Worm (Caenorhabditis elegans): ENCODE results near the gene sre-16.
A peak's percentile ranks its signal among the peaks of the same experiment; 100 is the strongest.

The sre-16 gene

ce11 chrIV:12270392-12270791 is 34.5 kb upstream of the sre-16 start, which contains the start of gene C42C1.3:
TSS of gene C42C1.3 (minus strand) at chrIV:12270492.
- no peak for TF ChIP-seq sea-1 (GFP tag; conservative IDR thresholded peaks at IDR 0.05)

- TF ChIP-seq F13C5.2 (tag; optimal IDR thresholded peaks at IDR 0.05) (peak; percentile 34), tra-4 (tag; optimal IDR thresholded peaks at IDR 0.05) (no peak)
These were observed 32.5 kb upstream of the sre-16 start, which contains the start of the genes ppm-1.H and rpl-34 for ce11 chrIV:12268272-12269045. TSS of gene ppm-1.H (minus strand) at chrIV:12268322. TSS of gene rpl-34 (plus strand) at chrIV:12268995.

- TF ChIP-seq aly-1 (tag; optimal IDR thresholded peaks at IDR 0.05): no peak
- TF ChIP-seq pes-1 (GFP tag; IDR thresholded peaks at IDR 0.05): no peak
- TF ChIP-seq B0310.2 (tag; optimal IDR thresholded peaks at IDR 0.05): no peak
- TF ChIP-seq scrt-1 (GFP tag; IDR thresholded peaks at IDR 0.05): no peak
- no peak for TF ChIP-seq sea-1 (GFP tag; conservative IDR thresholded peaks at IDR 0.05)
These were observed 30.0 kb upstream of the sre-16 start for ce11 chrIV:12265877-12266276.

- no peak for TF ChIP-seq B0310.2 (tag; optimal IDR thresholded peaks at IDR 0.05)
- no peak for TF ChIP-seq ets-7 (tag; optimal IDR thresholded peaks at IDR 0.05)
- TF ChIP-seq hmbx-1 (tag; optimal IDR thresholded peaks at IDR 0.05): no peak
- TF ChIP-seq tbx-37 (GFP tag; conservative IDR thresholded peaks at IDR 0.05): no peak
- no peak for TF ChIP-seq pes-1 (GFP tag; IDR thresholded peaks at IDR 0.05)
- no peak for TF ChIP-seq ceh-13 (GFP tag; optimal IDR thresholded peaks at IDR 0.05)
- no peak for TF ChIP-seq hnd-1 (tag; optimal IDR thresholded peaks at IDR 0.05)
These were observed 25.4 kb upstream of the sre-16 start, which contains the start of gene sre-14 for ce11 chrIV:12261353-12261752. TSS of gene sre-14 (minus strand) at chrIV:12261453.

- TF ChIP-seq scrt-1 (GFP tag; IDR thresholded peaks at IDR 0.05) (no peak), hnd-1 (tag; optimal IDR thresholded peaks at IDR 0.05) (no peak), B0310.2 (tag; optimal IDR thresholded peaks at IDR 0.05) (no peak), ceh-36 (tag; optimal IDR thresholded peaks at IDR 0.05) (no peak), tbx-11 (GFP tag; IDR thresholded peaks at IDR 0.05) (no peak), ama-1 (optimal IDR thresholded peaks at IDR 0.05) (no peak), tra-4 (tag; optimal IDR thresholded peaks at IDR 0.05) (no peak)
These were observed 23.4 kb upstream of the sre-16 start, which contains the start of gene Y39C12A.9 for ce11 chrIV:12259161-12259870. TSS of gene Y39C12A.9 (minus strand) at chrIV:12259211.

ce11 chrIV:12252579-12252978 is 16.7 kb upstream of the sre-16 start, which contains the start of gene dnj-26:
TSS of gene dnj-26 (minus strand) at chrIV:12252679.
- TF ChIP-seq hnd-1 (tag; optimal IDR thresholded peaks at IDR 0.05): no peak
- no peak for TF ChIP-seq ama-1 (optimal IDR thresholded peaks at IDR 0.05)
- TF ChIP-seq scrt-1 (GFP tag; IDR thresholded peaks at IDR 0.05): no peak
- no peak for TF ChIP-seq ceh-36 (tag; optimal IDR thresholded peaks at IDR 0.05)
- TF ChIP-seq ets-7 (tag; optimal IDR thresholded peaks at IDR 0.05): no peak
- TF ChIP-seq B0310.2 (tag; optimal IDR thresholded peaks at IDR 0.05): no peak
- no peak for TF ChIP-seq hmbx-1 (tag; optimal IDR thresholded peaks at IDR 0.05)
- no peak for TF ChIP-seq ceh-13 (GFP tag; optimal IDR thresholded peaks at IDR 0.05)
- no peak for TF ChIP-seq tra-4 (tag; optimal IDR thresholded peaks at IDR 0.05)
- TF ChIP-seq tbx-11 (GFP tag; IDR thresholded peaks at IDR 0.05): no peak
- no peak for TF ChIP-seq hmg-4 (GFP tag; optimal IDR thresholded peaks at IDR 0.05)
- no peak for TF ChIP-seq flt-1 (GFP tag; IDR thresholded peaks at IDR 0.05)
- TF ChIP-seq pes-1 (GFP tag; IDR thresholded peaks at IDR 0.05): no peak
- TF ChIP-seq sea-1 (GFP tag; conservative IDR thresholded peaks at IDR 0.05): no peak
- no peak for TF ChIP-seq aly-1 (tag; optimal IDR thresholded peaks at IDR 0.05)
- TF ChIP-seq F13C5.2 (tag; optimal IDR thresholded peaks at IDR 0.05): no peak
- TF ChIP-seq tbx-37 (GFP tag; conservative IDR thresholded peaks at IDR 0.05): no peak

- no peak for TF ChIP-seq aly-1 (tag; optimal IDR thresholded peaks at IDR 0.05)
- no peak for TF ChIP-seq B0310.2 (tag; optimal IDR thresholded peaks at IDR 0.05)
- no peak for TF ChIP-seq hnd-1 (tag; optimal IDR thresholded peaks at IDR 0.05)
- no peak for TF ChIP-seq flt-1 (GFP tag; IDR thresholded peaks at IDR 0.05)
- no peak for TF ChIP-seq scrt-1 (GFP tag; IDR thresholded peaks at IDR 0.05)
- TF ChIP-seq ceh-36 (tag; optimal IDR thresholded peaks at IDR 0.05): no peak
- no peak for TF ChIP-seq ama-1 (optimal IDR thresholded peaks at IDR 0.05)
- no peak for TF ChIP-seq sea-1 (GFP tag; conservative IDR thresholded peaks at IDR 0.05)
- no peak for TF ChIP-seq hmbx-1 (tag; optimal IDR thresholded peaks at IDR 0.05)
- TF ChIP-seq tbx-37 (GFP tag; conservative IDR thresholded peaks at IDR 0.05): no peak
- no peak for TF ChIP-seq pes-1 (GFP tag; IDR thresholded peaks at IDR 0.05)
These were observed 8.8 kb upstream of the sre-16 start, which contains the start of gene sre-15 for ce11 chrIV:12244706-12245105. TSS of gene sre-15 (minus strand) at chrIV:12244806.

- no peak for TF ChIP-seq hmbx-1 (tag; optimal IDR thresholded peaks at IDR 0.05)
These were observed 2.9 kb upstream of the sre-16 start, which contains the start of gene sre-19 for ce11 chrIV:12238851-12239250. TSS of gene sre-19 (minus strand) at chrIV:12238951.
